Fruit fly (Drosophila melanogaster): ENCODE measurements around the gene mRRF1.
A peak's percentile ranks its signal among the peaks of the same experiment; 100 is the strongest.

Gene mRRF1

DNA sequence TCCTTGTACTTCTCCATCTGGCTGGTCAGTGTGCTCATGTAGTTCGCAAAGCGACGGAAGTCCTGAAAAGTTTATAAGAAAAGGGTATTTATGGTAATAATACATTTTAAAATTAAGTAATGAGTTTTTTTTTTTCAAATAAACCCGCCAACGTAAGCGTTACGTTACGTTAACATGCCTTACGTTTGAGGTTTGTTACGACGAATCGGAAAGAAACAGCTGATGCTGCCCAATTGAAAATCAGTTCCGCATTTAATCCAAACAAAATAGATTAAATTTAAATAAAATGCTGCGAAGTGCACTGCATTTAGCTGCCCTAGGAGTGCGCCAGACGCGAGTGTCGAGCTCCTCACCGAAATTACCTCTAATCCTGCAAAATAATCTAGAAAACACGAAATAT is at the start of gene mRRF1:
Gene mRRF1 (plus strand): TSS at position 220 of the 400 bp plus-strand sequence.
- TF ChIP-seq sage (GFP tag; optimal IDR thresholded peaks at IDR 0.05) (peak; percentile 27), Rel (GFP tag; optimal IDR thresholded peaks at IDR 0.05) (no peak), Rel (tag; optimal IDR thresholded peaks at IDR 0.05) (no peak)

DNA sequence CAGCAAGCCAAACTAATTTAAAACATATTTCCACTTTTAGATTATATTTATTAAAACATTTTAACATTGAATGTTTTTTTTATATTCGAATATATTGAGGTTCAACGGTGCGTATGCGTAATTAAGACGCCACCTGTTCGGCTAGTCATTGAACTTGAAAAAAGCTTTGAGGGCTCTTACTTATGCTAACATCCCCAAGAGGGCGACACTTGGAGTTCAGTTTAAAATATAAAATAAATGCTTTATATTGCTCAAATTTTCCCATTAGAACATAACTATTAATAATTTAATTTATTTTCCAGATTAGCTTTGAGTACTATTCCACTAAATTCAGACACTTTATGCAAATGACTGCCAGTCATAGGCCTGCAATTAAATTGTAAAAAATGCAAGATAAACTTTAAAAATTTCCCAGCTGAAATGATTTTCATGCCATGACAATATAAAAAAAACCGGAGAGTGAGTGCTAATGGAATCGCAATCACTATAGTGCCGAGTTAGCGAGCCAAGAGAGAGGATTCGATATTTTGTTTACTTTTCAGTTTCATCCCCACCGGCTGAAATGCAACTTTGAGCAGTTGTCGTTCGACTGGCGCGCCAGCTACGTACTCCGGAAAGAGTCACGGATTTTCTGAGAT is 30.3 kb upstream of the mRRF1 start, which contains the start of gene PGRP-LA:
Gene PGRP-LA (plus strand): TSS at position 588 of the 638 bp plus-strand sequence.
- peak in 1 of 2 experiments; percentile 2 for TF ChIP-seq foxo (GFP tag; optimal IDR thresholded peaks at IDR 0.05)
- TF ChIP-seq Myc (optimal IDR thresholded peaks at IDR 0.05) = peak; percentile 32
- no peak for TF ChIP-seq sv (GFP tag; optimal IDR thresholded peaks at IDR 0.05)
- no peak for TF ChIP-seq rgr (GFP tag; optimal IDR thresholded peaks at IDR 0.05)
- TF ChIP-seq HLH106 (tag; optimal IDR thresholded peaks at IDR 0.05) = peak; percentile 18
- no peak for TF ChIP-seq Dif (GFP tag; optimal IDR thresholded peaks at IDR 0.05; ENCODE audit: partially characterized antibody)
- TF ChIP-seq h (GFP tag; optimal IDR thresholded peaks at IDR 0.05) = no peak
- TF ChIP-seq dsf (GFP tag; optimal IDR thresholded peaks at IDR 0.05; ENCODE audit: borderline replicate concordance) = no peak
- TF ChIP-seq Rel (GFP tag; optimal IDR thresholded peaks at IDR 0.05) = no peak
- TF ChIP-seq Rel (tag; optimal IDR thresholded peaks at IDR 0.05) = no peak

DNA sequence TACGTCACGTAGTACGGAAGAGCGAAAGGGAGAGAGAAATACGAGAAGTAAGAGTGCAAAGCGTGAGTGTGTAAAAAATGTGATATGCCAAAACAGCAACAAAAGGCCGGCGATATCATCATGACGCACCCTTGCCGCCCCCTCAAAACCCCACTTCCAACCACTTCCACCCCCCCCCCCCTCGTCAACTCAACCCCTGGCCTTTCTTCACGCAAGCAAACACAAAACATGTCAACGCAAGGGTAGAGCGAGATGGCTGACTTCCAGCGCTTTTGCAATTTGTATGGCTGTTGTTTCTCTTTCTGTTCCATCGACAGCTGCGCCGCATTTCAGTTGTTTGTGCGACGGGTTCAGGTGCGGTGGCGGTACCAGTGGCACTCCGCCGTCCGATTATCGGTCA is 28.4 kb upstream of the mRRF1 start:
- peak; percentile 4 for TF ChIP-seq Sp1 (GFP tag; optimal IDR thresholded peaks at IDR 0.05)
- TF ChIP-seq HLH106 (tag; optimal IDR thresholded peaks at IDR 0.05) = no peak
- no peak for TF ChIP-seq lola (GFP tag; optimal IDR thresholded peaks at IDR 0.05)
- TF ChIP-seq dl (GFP tag; optimal IDR thresholded peaks at IDR 0.05; ENCODE audit: insufficient read depth in 1 of 2, partially characterized antibody in 2 of 2) = peak in 1 of 2 experiments; percentile 0
- no peak for TF ChIP-seq Hr78 (GFP tag; optimal IDR thresholded peaks at IDR 0.05)
- peak in 1 of 2 experiments; percentile 14 for TF ChIP-seq foxo (GFP tag; optimal IDR thresholded peaks at IDR 0.05)
- peak; percentile 33 for TF ChIP-seq h (GFP tag; optimal IDR thresholded peaks at IDR 0.05)
- peak; percentile 11 for TF ChIP-seq OdsH (GFP tag; optimal IDR thresholded peaks at IDR 0.05)
- no peak for TF ChIP-seq Mio (GFP tag; optimal IDR thresholded peaks at IDR 0.05)
- no peak for TF ChIP-seq Rel (GFP tag; optimal IDR thresholded peaks at IDR 0.05)
- peak; percentile 91 for TF ChIP-seq Rel (tag; optimal IDR thresholded peaks at IDR 0.05)
- peak; percentile 13 for TF ChIP-seq rgr (GFP tag; optimal IDR thresholded peaks at IDR 0.05)
- TF ChIP-seq psq (GFP tag; optimal IDR thresholded peaks at IDR 0.05) = peak; percentile 73
- no peak for TF ChIP-seq ey (GFP tag; optimal IDR thresholded peaks at IDR 0.05)
- TF ChIP-seq CrebA (GFP tag; optimal IDR thresholded peaks at IDR 0.05; ENCODE audit: borderline replicate concordance) = no peak
- TF ChIP-seq jim (GFP tag; optimal IDR thresholded peaks at IDR 0.05) = no peak
- no peak for TF ChIP-seq woc (GFP tag; optimal IDR thresholded peaks at IDR 0.05)
- TF ChIP-seq dmrt93B (GFP tag; optimal IDR thresholded peaks at IDR 0.05) = peak; percentile 4

DNA sequence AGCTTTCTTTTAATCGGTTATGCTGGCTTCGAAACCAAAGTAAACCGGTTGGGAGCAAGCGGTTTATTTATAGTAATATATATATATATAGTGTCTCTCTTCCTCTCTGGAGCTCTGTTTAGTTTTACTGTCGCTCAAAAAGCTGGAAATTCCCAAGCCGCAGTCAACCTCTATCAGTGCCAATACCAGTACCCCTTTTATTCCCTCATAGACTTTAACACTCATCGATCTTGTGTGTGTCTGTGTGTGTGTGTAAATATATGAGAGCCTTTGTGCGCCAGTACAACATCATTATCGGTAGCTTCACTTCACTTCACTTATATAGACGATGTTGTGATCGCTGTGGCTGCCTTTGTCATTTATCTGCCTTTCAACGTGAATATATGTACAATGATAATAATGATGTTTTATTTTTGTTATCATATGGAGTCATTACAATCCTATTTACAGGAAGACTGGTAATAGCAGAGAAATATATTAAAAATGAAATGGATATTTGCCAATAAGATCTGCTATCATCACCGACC is 26.1 kb upstream of the mRRF1 start:
- TF ChIP-seq dmrt93B (GFP tag; optimal IDR thresholded peaks at IDR 0.05) (no peak), dl (GFP tag; optimal IDR thresholded peaks at IDR 0.05; ENCODE audit: insufficient read depth in 1 of 2, partially characterized antibody in 2 of 2) (peak in 1 of 2 experiments; percentile 40), Dif (GFP tag; optimal IDR thresholded peaks at IDR 0.05; ENCODE audit: partially characterized antibody) (no peak), Hr83 (GFP tag; optimal IDR thresholded peaks at IDR 0.05; ENCODE audit: poor library complexity, severe bottlenecking) (no peak)

DNA sequence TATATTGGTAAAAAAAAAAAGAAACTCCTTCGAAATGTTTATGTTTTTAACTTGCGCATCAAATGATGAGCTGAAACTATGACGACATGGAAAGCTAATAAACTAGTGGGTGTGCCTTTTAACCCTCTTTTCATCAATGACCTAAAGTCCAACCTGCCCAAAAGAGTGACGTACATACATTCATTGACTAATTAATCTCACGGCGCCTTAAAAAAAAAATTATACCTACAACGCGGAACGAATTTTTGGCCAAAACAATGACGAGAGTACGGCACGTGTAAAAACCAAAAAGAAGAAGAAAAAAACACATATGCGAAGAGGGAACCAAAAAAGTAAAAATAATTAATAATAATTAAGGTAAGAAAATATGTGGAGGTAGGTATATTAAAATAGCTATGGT is 25.6 kb upstream of the mRRF1 start, which contains the start of gene PGRP-LC:
Gene PGRP-LC (plus strand): TSS at position 301 of the 400 bp plus-strand sequence.
- TF ChIP-seq dmrt93B (GFP tag; optimal IDR thresholded peaks at IDR 0.05) = no peak
- TF ChIP-seq Sp1 (GFP tag; optimal IDR thresholded peaks at IDR 0.05) = no peak
- TF ChIP-seq psq (GFP tag; optimal IDR thresholded peaks at IDR 0.05) = no peak
- no peak for TF ChIP-seq OdsH (GFP tag; optimal IDR thresholded peaks at IDR 0.05)
- no peak for TF ChIP-seq Rel (GFP tag; optimal IDR thresholded peaks at IDR 0.05)
- no peak for TF ChIP-seq Rel (tag; optimal IDR thresholded peaks at IDR 0.05)
- TF ChIP-seq CrebA (GFP tag; optimal IDR thresholded peaks at IDR 0.05; ENCODE audit: borderline replicate concordance) = no peak
- no peak for TF ChIP-seq Mio (GFP tag; optimal IDR thresholded peaks at IDR 0.05)
- TF ChIP-seq h (GFP tag; optimal IDR thresholded peaks at IDR 0.05) = no peak
- TF ChIP-seq brk (GFP tag; optimal IDR thresholded peaks at IDR 0.05) = no peak

DNA sequence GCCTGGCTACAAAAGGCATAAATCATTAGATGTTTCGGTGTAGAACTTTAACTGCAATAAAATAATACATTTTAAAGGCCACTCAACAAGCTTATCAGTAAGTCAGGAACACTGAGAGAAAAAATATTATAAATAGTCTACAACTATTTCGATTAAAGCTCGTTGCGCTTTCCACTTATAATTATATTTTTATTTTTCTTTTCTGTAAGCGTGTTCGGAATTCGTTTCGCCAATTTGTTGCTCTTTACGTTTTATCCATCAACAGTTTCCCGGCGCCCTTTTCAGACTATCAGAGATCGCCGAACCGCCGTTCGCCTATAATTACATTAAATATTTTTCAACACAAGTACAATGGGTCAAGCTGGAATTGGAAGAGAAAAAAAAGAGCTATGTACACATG is 25.1 kb upstream of the mRRF1 start:
- TF ChIP-seq CG32264 (GFP tag; optimal IDR thresholded peaks at IDR 0.05) = no peak
- no peak for TF ChIP-seq lola (GFP tag; optimal IDR thresholded peaks at IDR 0.05)
- TF ChIP-seq Hnf4 (GFP tag; optimal IDR thresholded peaks at IDR 0.05) = no peak
- TF ChIP-seq HLH106 (tag; optimal IDR thresholded peaks at IDR 0.05) = no peak
- TF ChIP-seq OdsH (GFP tag; optimal IDR thresholded peaks at IDR 0.05) = no peak
- TF ChIP-seq brk (GFP tag; optimal IDR thresholded peaks at IDR 0.05) = no peak
- TF ChIP-seq N (GFP tag; optimal IDR thresholded peaks at IDR 0.05) = no peak
- TF ChIP-seq sage (GFP tag; optimal IDR thresholded peaks at IDR 0.05) = no peak
- TF ChIP-seq fru (GFP tag; optimal IDR thresholded peaks at IDR 0.05) = no peak
- no peak for TF ChIP-seq CG9705 (GFP tag; optimal IDR thresholded peaks at IDR 0.05)
- no peak for TF ChIP-seq Hr83 (GFP tag; optimal IDR thresholded peaks at IDR 0.05; ENCODE audit: poor library complexity, severe bottlenecking)
- no peak for TF ChIP-seq Dif (GFP tag; optimal IDR thresholded peaks at IDR 0.05; ENCODE audit: partially characterized antibody)
- TF ChIP-seq Mio (GFP tag; optimal IDR thresholded peaks at IDR 0.05) = no peak
- TF ChIP-seq psq (GFP tag; optimal IDR thresholded peaks at IDR 0.05) = no peak
- no peak for TF ChIP-seq dl (GFP tag; optimal IDR thresholded peaks at IDR 0.05; ENCODE audit: insufficient read depth in 1 of 2, partially characterized antibody in 2 of 2)
- no peak for TF ChIP-seq tai (GFP tag; optimal IDR thresholded peaks at IDR 0.05)
- TF ChIP-seq Myc (optimal IDR thresholded peaks at IDR 0.05) = no peak
- no peak for TF ChIP-seq ey (GFP tag; optimal IDR thresholded peaks at IDR 0.05)
- TF ChIP-seq h (GFP tag; optimal IDR thresholded peaks at IDR 0.05) = no peak

All from whole organism, wandering third instar larva.